Fruit fly (Drosophila melanogaster) whole organism, wandering third instar larva: Measurements from ENCODE around the gene otu.
A peak's percentile ranks its signal among the peaks of the same experiment; 100 is the strongest.

Experiments
- Abd-B ChIP-seq: fragments of >200 bp; optimal IDR thresholded peaks from 2 replicates; lab custom pipeline; 2017; ENCODE audit warnings: missing biosample characterization, missing genetic modification characterization
- CG32264 ChIP-seq: fragments of 200-800 bp; sonication (Bioruptor generic); optimal IDR thresholded peaks from 2 replicates; lab custom pipeline; 2016; ENCODE audit warnings: missing biosample characterization, missing genetic modification characterization
- CG9705 ChIP-seq: fragments of 200-800 bp; sonication (Bioruptor generic); optimal IDR thresholded peaks from 2 replicates; lab custom pipeline; 2018; ENCODE audit warnings: missing biosample characterization, mild to moderate bottlenecking, missing genetic modification characterization
- Dfd ChIP-seq: fragments of >200 bp; optimal IDR thresholded peaks from 2 replicates; lab custom pipeline; 2017; ENCODE audit warnings: missing biosample characterization, missing genetic modification characterization
- Dif ChIP-seq: fragments of 200-275, 200-300 bp; sonication (Bioruptor generic); optimal IDR thresholded peaks from 2 replicates; lab custom pipeline; 2018; ENCODE audit warnings: missing biosample characterization, missing genetic modification characterization; ENCODE audit not compliant: partially characterized antibody
- HLH106 ChIP-seq: fragments of 200-800 bp; optimal IDR thresholded peaks from 3 replicates; lab custom pipeline; 2019; ENCODE audit warnings: missing biosample characterization, mild to moderate bottlenecking, missing genetic modification characterization, moderate library complexity
- Hnf4 ChIP-seq: fragments of 200-800 bp; sonication (Bioruptor generic); optimal IDR thresholded peaks from 2 replicates; lab custom pipeline; 2016; ENCODE audit warnings: missing biosample characterization, mild to moderate bottlenecking, missing genetic modification characterization
- Hr78 ChIP-seq: fragments of >200 bp; optimal IDR thresholded peaks from 2 replicates; lab custom pipeline; 2017; ENCODE audit warnings: missing biosample characterization, missing genetic modification characterization
- Hr83 ChIP-seq: fragments of 200-300 bp; sonication (Bioruptor generic); optimal IDR thresholded peaks from 2 replicates; lab custom pipeline; 2016; ENCODE audit warnings: missing biosample characterization, mild to moderate bottlenecking, missing genetic modification characterization, moderate library complexity; ENCODE audit not compliant: poor library complexity, severe bottlenecking
- Myc ChIP-seq: fragments of >200 bp; optimal IDR thresholded peaks from 2 replicates; lab custom pipeline; 2017
- OdsH ChIP-seq: fragments of 200-800 bp; sonication (Bioruptor generic); optimal IDR thresholded peaks from 2 replicates; lab custom pipeline; 2016; ENCODE audit warnings: missing biosample characterization, mild to moderate bottlenecking, missing genetic modification characterization
- Rel ChIP-seq, 2 experiments: fragments of 200-800 bp; sonication (Bioruptor generic) in 1 of 2; optimal IDR thresholded peaks; 2 replicates in 1 of 2; 3 replicates in 1 of 2; lab custom pipeline; 2016 to 2019; ENCODE audit warnings: mild to moderate bottlenecking in 2 of 2, missing biosample characterization in 2 of 2, missing genetic modification characterization in 2 of 2, moderate library complexity in 1 of 2
- Sp1 ChIP-seq: fragments of 200-800 bp; sonication (Bioruptor generic); optimal IDR thresholded peaks from 3 replicates; lab custom pipeline; 2019; ENCODE audit warnings: missing biosample characterization, mild to moderate bottlenecking, missing genetic modification characterization, moderate library complexity
- Vsx2 ChIP-seq: fragments of 200-300, 225-300 bp; sonication (Bioruptor generic); optimal IDR thresholded peaks from 2 replicates; lab custom pipeline; 2018; ENCODE audit warnings: missing biosample characterization, missing genetic modification characterization; ENCODE audit not compliant: partially characterized antibody
- br ChIP-seq: fragments of 200-800 bp; sonication (Bioruptor generic); optimal IDR thresholded peaks from 2 replicates; lab custom pipeline; 2016; ENCODE audit warnings: missing biosample characterization, missing genetic modification characterization
- brk ChIP-seq: fragments of 200-800 bp; sonication (Bioruptor generic); optimal IDR thresholded peaks from 2 replicates; lab custom pipeline; 2016; ENCODE audit warnings: missing biosample characterization, mild to moderate bottlenecking, missing genetic modification characterization
- dl ChIP-seq, 2 experiments: fragments of 175-275, 200-275 bp in 1 of 2; fragments of 200-275 bp in 1 of 2; sonication (Bioruptor generic); optimal IDR thresholded peaks; lab custom pipeline; 2018; ENCODE audit warnings: mild to moderate bottlenecking in 2 of 2, missing biosample characterization in 2 of 2, missing genetic modification characterization in 2 of 2, moderate library complexity in 2 of 2; ENCODE audit not compliant: partially characterized antibody in 2 of 2, insufficient read depth in 1 of 2
- dmrt93B ChIP-seq: fragments of 200-800 bp; sonication (Bioruptor generic); optimal IDR thresholded peaks from 2 replicates; lab custom pipeline; 2018; ENCODE audit warnings: missing biosample characterization, mild to moderate bottlenecking, missing genetic modification characterization
- dsf ChIP-seq: sonication (Bioruptor generic); optimal IDR thresholded peaks from 2 replicates; lab custom pipeline; 2016; ENCODE audit warnings: missing biosample characterization, missing genetic modification characterization, borderline replicate concordance
- ey ChIP-seq: fragments of 200-800 bp; sonication (Bioruptor generic); optimal IDR thresholded peaks from 2 replicates; lab custom pipeline; 2016; ENCODE audit warnings: missing biosample characterization, missing genetic modification characterization
- foxo ChIP-seq, 2 experiments: fragments of 200-800 bp; sonication (Bioruptor generic); optimal IDR thresholded peaks; 2 replicates in 1 of 2; 3 replicates in 1 of 2; lab custom pipeline; 2016 to 2017; ENCODE audit warnings: missing biosample characterization in 2 of 2, missing genetic modification characterization in 2 of 2
- fru ChIP-seq: fragments of 200-800 bp; sonication (Bioruptor generic); optimal IDR thresholded peaks from 3 replicates; lab custom pipeline; 2016; ENCODE audit warnings: missing biosample characterization, mild to moderate bottlenecking, missing genetic modification characterization
- h ChIP-seq: fragments of 200-800 bp; sonication (Bioruptor generic); optimal IDR thresholded peaks from 3 replicates; lab custom pipeline; 2016; ENCODE audit warnings: missing biosample characterization, mild to moderate bottlenecking, missing genetic modification characterization
- jim ChIP-seq: fragments of 175-275, 200-325 bp; sonication (Bioruptor generic); optimal IDR thresholded peaks from 2 replicates; lab custom pipeline; 2016; ENCODE audit warnings: missing biosample characterization, mild to moderate bottlenecking, missing genetic modification characterization
- lola ChIP-seq: fragments of >200 bp; optimal IDR thresholded peaks from 2 replicates; lab custom pipeline; 2017; ENCODE audit warnings: missing biosample characterization, missing genetic modification characterization
- psq ChIP-seq: fragments of 200-800 bp; sonication (Bioruptor generic); optimal IDR thresholded peaks from 3 replicates; lab custom pipeline; 2017; ENCODE audit warnings: missing biosample characterization, mild to moderate bottlenecking, missing genetic modification characterization, moderate library complexity
- rgr ChIP-seq: fragments of 200-800 bp; sonication (Bioruptor generic); optimal IDR thresholded peaks from 3 replicates; lab custom pipeline; 2016; ENCODE audit warnings: missing biosample characterization, mild to moderate bottlenecking, missing genetic modification characterization
- sage ChIP-seq: fragments of 200-800 bp; sonication (Bioruptor generic); optimal IDR thresholded peaks from 2 replicates; lab custom pipeline; 2016; ENCODE audit warnings: missing biosample characterization, mild to moderate bottlenecking, missing genetic modification characterization
- sv ChIP-seq: fragments of 200-800 bp; sonication (Bioruptor generic); optimal IDR thresholded peaks from 3 replicates; lab custom pipeline; 2016; ENCODE audit warnings: missing biosample characterization, missing genetic modification characterization
- tai ChIP-seq: sonication (Bioruptor generic); optimal IDR thresholded peaks from 2 replicates; lab custom pipeline; 2016; ENCODE audit warnings: missing biosample characterization, missing genetic modification characterization
- usp ChIP-seq: fragments of >200 bp; optimal IDR thresholded peaks from 2 replicates; lab custom pipeline; 2017; ENCODE audit warnings: missing biosample characterization, missing genetic modification characterization
- woc ChIP-seq: sonication (Bioruptor generic); optimal IDR thresholded peaks from 2 replicates; lab custom pipeline; 2016; ENCODE audit warnings: missing biosample characterization, mild to moderate bottlenecking, missing genetic modification characterization

otu gene

DNA sequence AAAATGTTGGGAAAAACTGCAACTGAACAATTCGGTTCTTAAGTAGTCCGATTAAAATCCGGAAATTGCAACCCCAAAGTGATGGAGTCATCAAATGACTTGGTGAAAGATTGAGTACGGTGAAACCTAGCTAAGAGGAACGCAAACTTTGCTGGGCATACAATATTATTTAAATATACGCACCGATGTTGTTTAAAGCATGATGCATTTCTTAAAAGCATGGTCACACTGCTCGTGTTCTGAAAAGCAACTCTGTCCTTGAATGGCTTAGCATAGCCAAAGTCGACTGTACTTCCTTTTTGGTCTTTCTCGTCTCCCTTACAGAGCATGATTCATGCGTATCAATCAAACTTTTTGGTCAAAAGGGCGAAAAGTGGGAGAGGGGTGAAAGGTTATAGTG, 47.3 kb upstream of the otu start:
- TF ChIP-seq fru (GFP tag; lab: Kevin White, UChicago) (peak; percentile 24), Hr83 (no peak), foxo (GFP tag; optimal IDR thresholded peaks at IDR 0.05; lab: Kevin White, UChicago) (peak in 1 of 2 experiments; percentile 24), Sp1 (GFP tag; lab: Kevin White, UChicago) (no peak)
- TF ChIP-seq, all 38 proteins: peak for 2

DNA sequence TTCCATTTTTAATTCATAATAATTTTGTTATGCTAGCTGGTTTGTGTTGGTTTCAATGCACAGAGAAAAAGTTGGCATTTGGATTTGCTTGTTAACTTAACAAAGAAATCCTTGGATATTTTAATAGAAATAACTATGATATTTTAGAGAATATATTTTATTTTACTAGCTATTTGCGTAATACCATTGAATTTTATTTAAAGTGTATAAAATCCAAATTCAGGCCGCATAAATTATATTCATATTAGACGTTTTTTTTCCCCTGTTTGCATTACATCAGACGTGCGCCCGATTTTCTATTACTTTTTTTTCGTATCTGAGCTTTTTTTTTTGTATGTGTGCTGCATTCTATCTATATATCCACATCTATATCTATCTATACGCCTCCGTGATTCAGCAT, 45.4 kb upstream of the otu start:
- TF ChIP-seq usp (GFP tag; lab: Kevin White, UChicago) (no peak), dmrt93B (GFP tag; lab: Kevin White, UChicago) (no peak), Rel (GFP tag; optimal IDR thresholded peaks at IDR 0.05; lab: Kevin White, UChicago) (no peak), Rel (tag; optimal IDR thresholded peaks at IDR 0.05; lab: Kevin White, UChicago) (no peak), br (no peak), Hr83 (no peak)

dm6 chrX:8534321-8534661, 45.0 kb upstream of the otu start:
- TF ChIP-seq fru (GFP tag; lab: Kevin White, UChicago) = no peak
- TF ChIP-seq dmrt93B (GFP tag; lab: Kevin White, UChicago) = no peak
- TF ChIP-seq Dif (GFP tag; lab: Kevin White, UChicago) = no peak
- no peak for TF ChIP-seq Myc (lab: Kevin White, UChicago)
- TF ChIP-seq dl (GFP tag; optimal IDR thresholded peaks at IDR 0.05; lab: Kevin White, UChicago; ENCODE audit: insufficient read depth in 1 of 2, partially characterized antibody in 2 of 2) = no peak
- TF ChIP-seq Abd-B (GFP tag; lab: Kevin White, UChicago) = no peak
- TF ChIP-seq Sp1 (GFP tag; lab: Kevin White, UChicago) = no peak
- TF ChIP-seq Dfd (GFP tag; lab: Kevin White, UChicago) = no peak
- TF ChIP-seq tai (GFP tag; lab: Kevin White, UChicago) = no peak
- no peak for TF ChIP-seq h (GFP tag; lab: Kevin White, UChicago)
- TF ChIP-seq lola (GFP tag; lab: Kevin White, UChicago) = no peak
- TF ChIP-seq OdsH = no peak
- no peak for TF ChIP-seq CG9705 (GFP tag; lab: Kevin White, UChicago)
- no peak for TF ChIP-seq rgr (GFP tag; lab: Kevin White, UChicago)
- no peak for TF ChIP-seq jim (GFP tag; lab: Kevin White, UChicago)
- no peak for TF ChIP-seq Hr78
- no peak for TF ChIP-seq ey (GFP tag; lab: Kevin White, UChicago)
- TF ChIP-seq woc (GFP tag; lab: Kevin White, UChicago) = no peak
- TF ChIP-seq sv (GFP tag; lab: Kevin White, UChicago) = no peak
- TF ChIP-seq brk (GFP tag; lab: Kevin White, UChicago) = no peak

dm6 chrX:8533589-8534320, 44.4 kb upstream of the otu start:
- TF ChIP-seq h (GFP tag; lab: Kevin White, UChicago) (peak; percentile 48), HLH106 (peak; percentile 47), ey (GFP tag; lab: Kevin White, UChicago) (peak; percentile 23), usp (GFP tag; lab: Kevin White, UChicago) (no peak), foxo (GFP tag; optimal IDR thresholded peaks at IDR 0.05; lab: Kevin White, UChicago) (peak in 1 of 2 experiments; percentile 36), Dfd (GFP tag; lab: Kevin White, UChicago) (peak; percentile 4), rgr (GFP tag; lab: Kevin White, UChicago) (peak; percentile 35), Hnf4 (GFP tag; lab: Kevin White, UChicago) (peak; percentile 28), OdsH (no peak), CG9705 (GFP tag; lab: Kevin White, UChicago) (no peak)

DNA sequence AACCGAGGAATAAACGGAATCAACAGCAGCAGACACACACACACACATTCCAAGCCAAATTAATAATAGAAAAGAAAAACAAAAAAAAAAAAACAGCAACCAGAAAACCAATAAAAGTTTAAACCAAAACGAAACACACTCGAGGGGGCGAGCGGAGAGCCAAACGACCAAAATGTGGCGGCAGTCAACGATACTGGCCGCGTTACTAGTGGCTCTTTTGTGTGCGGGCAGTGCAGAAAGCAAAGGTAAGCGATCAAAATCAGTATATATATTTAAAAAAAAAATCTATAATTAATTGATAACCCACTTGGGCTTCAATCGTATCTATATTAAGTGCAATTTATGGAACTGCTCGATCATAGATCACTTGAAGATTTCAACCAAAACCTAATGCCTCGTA, 42.4 kb upstream of the otu start:
- no peak for TF ChIP-seq Vsx2 (GFP tag; lab: Kevin White, UChicago)
- no peak for TF ChIP-seq sage (GFP tag; lab: Kevin White, UChicago)
- TF ChIP-seq psq (GFP tag; lab: Kevin White, UChicago) = no peak
- TF ChIP-seq Abd-B (GFP tag; lab: Kevin White, UChicago) = no peak
- no peak for TF ChIP-seq Myc (lab: Kevin White, UChicago)
- TF ChIP-seq CG9705 (GFP tag; lab: Kevin White, UChicago) = no peak
- no peak for TF ChIP-seq woc (GFP tag; lab: Kevin White, UChicago)
- TF ChIP-seq fru (GFP tag; lab: Kevin White, UChicago) = no peak
- TF ChIP-seq h (GFP tag; lab: Kevin White, UChicago) = no peak
- no peak for TF ChIP-seq sv (GFP tag; lab: Kevin White, UChicago)
- TF ChIP-seq dsf (GFP tag; lab: Kevin White, UChicago) = no peak
- no peak for TF ChIP-seq foxo (GFP tag; optimal IDR thresholded peaks at IDR 0.05; lab: Kevin White, UChicago)
- no peak for TF ChIP-seq Sp1 (GFP tag; lab: Kevin White, UChicago)
- no peak for TF ChIP-seq CG32264 (GFP tag; lab: Kevin White, UChicago)
